Worm (Caenorhabditis elegans) whole organism, late embryonic: ENCODE measurements around the gene nhr-212.

Source experiments
- C08G9.2 ChIP-seq: sonication (generic microtip); optimal IDR thresholded peaks from 2 replicates; lab custom pipeline; 2016; ENCODE audit warnings: mild to moderate bottlenecking, missing genetic modification characterization, moderate library complexity, missing compliant biosample characterization
- K09A11.1 ChIP-seq: sonication (generic microtip); optimal IDR thresholded peaks from 2 replicates; lab custom pipeline; 2017; ENCODE audit warnings: antibody characterized with exemption, mild to moderate bottlenecking, missing genetic modification characterization, missing compliant biosample characterization; ENCODE audit not compliant: insufficient read depth
- T23F11.4 ChIP-seq: fragments of 200-800 bp; sonication (Bioruptor generic); optimal IDR thresholded peaks from 2 replicates; lab custom pipeline; 2018; ENCODE audit warnings: mild to moderate bottlenecking, missing genetic modification characterization, missing compliant biosample characterization
- Y22D7AL.16 ChIP-seq: sonication (generic microtip); optimal IDR thresholded peaks from 2 replicates; lab custom pipeline; 2016; ENCODE audit warnings: missing genetic modification characterization, missing compliant biosample characterization
- ahr-1 ChIP-seq: sonication (generic microtip); optimal IDR thresholded peaks from 2 replicates; lab custom pipeline; 2016; ENCODE audit warnings: missing genetic modification characterization, missing compliant biosample characterization
- ama-1 ChIP-seq: fragments of 150-350 bp; optimal IDR thresholded peaks from 2 replicates; lab custom pipeline; 2014
- ceh-19 ChIP-seq: fragments of 200-800 bp; sonication (Bioruptor generic); optimal IDR thresholded peaks from 2 replicates; lab custom pipeline; 2018; ENCODE audit warnings: mild to moderate bottlenecking, missing genetic modification characterization, missing compliant biosample characterization
- ceh-2 ChIP-seq: sonication (generic microtip); optimal IDR thresholded peaks from 2 replicates; lab custom pipeline; 2016; ENCODE audit warnings: missing genotype, missing genetic modification characterization, missing compliant biosample characterization
- ceh-24 ChIP-seq: sonication (generic microtip); optimal IDR thresholded peaks from 2 replicates; lab custom pipeline; 2016; ENCODE audit warnings: mild to moderate bottlenecking, missing genetic modification characterization, missing compliant biosample characterization
- ceh-31 ChIP-seq: sonication (generic microtip); optimal IDR thresholded peaks from 2 replicates; lab custom pipeline; 2016; ENCODE audit warnings: missing genetic modification characterization, missing compliant biosample characterization
- ceh-45 ChIP-seq: fragments of 200-800 bp; sonication (Bioruptor generic); IDR thresholded peaks from 2 replicates; pipeline ENCODE4 v1.3.6; 2022; ENCODE audit warnings: missing genetic modification reagents, missing genetic modification characterization, missing compliant biosample characterization
- ceh-9 ChIP-seq: sonication (generic microtip); optimal IDR thresholded peaks from 2 replicates; lab custom pipeline; 2016; ENCODE audit warnings: mild to moderate bottlenecking, missing genetic modification characterization, inconsistent platforms, missing compliant biosample characterization
- dmd-4 ChIP-seq: sonication (generic microtip); optimal IDR thresholded peaks from 2 replicates; lab custom pipeline; 2016; ENCODE audit warnings: borderline replicate concordance, missing genetic modification characterization, missing compliant biosample characterization
- dve-1 ChIP-seq: sonication (generic microtip); optimal IDR thresholded peaks from 2 replicates; lab custom pipeline; 2017; ENCODE audit warnings: antibody characterized with exemption, mild to moderate bottlenecking, missing genetic modification characterization, missing compliant biosample characterization
- elt-2 ChIP-seq: sonication (generic microtip); optimal IDR thresholded peaks from 2 replicates; lab custom pipeline; 2016; ENCODE audit warnings: missing genetic modification reagents, missing genetic modification characterization, missing compliant biosample characterization
- elt-4 ChIP-seq: sonication (generic microtip); optimal IDR thresholded peaks from 2 replicates; lab custom pipeline; 2016; ENCODE audit warnings: missing genetic modification characterization, missing compliant biosample characterization
- ets-4 ChIP-seq: sonication (generic microtip); optimal IDR thresholded peaks from 2 replicates; lab custom pipeline; 2016; ENCODE audit warnings: missing genetic modification characterization, missing compliant biosample characterization
- fax-1 ChIP-seq: sonication (generic microtip); optimal IDR thresholded peaks from 2 replicates; lab custom pipeline; 2016; ENCODE audit warnings: missing genotype, missing genetic modification characterization, missing compliant biosample characterization
- fkh-10 ChIP-seq: fragments of 150-350 bp; optimal IDR thresholded peaks from 2 replicates; lab custom pipeline; 2014; ENCODE audit warnings: missing biosample characterization, missing genetic modification reagents, missing genetic modification characterization
- fkh-6 ChIP-seq: sonication (generic microtip); optimal IDR thresholded peaks from 2 replicates; lab custom pipeline; 2016; ENCODE audit warnings: missing genetic modification characterization, missing compliant biosample characterization
- gmeb-2 ChIP-seq: sonication (generic microtip); optimal IDR thresholded peaks from 2 replicates; lab custom pipeline; 2016; ENCODE audit warnings: missing genetic modification characterization, inconsistent platforms, missing compliant biosample characterization
- hlh-13 ChIP-seq: fragments of 200-800 bp; sonication (Bioruptor generic); optimal IDR thresholded peaks from 2 replicates; lab custom pipeline; 2018; ENCODE audit warnings: mild to moderate bottlenecking, missing genetic modification characterization, missing compliant biosample characterization
- hlh-6 ChIP-seq: sonication (generic microtip); optimal IDR thresholded peaks from 2 replicates; lab custom pipeline; 2016; ENCODE audit warnings: missing genotype, missing genetic modification characterization, missing compliant biosample characterization
- hlh-8 ChIP-seq: sonication (generic microtip); optimal IDR thresholded peaks from 2 replicates; lab custom pipeline; 2016; ENCODE audit warnings: missing genotype, missing genetic modification characterization, missing compliant biosample characterization
- mec-3 ChIP-seq: sonication (generic microtip); optimal IDR thresholded peaks from 2 replicates; lab custom pipeline; 2016; ENCODE audit warnings: borderline replicate concordance, missing genetic modification characterization, missing compliant biosample characterization
- nfya-1 ChIP-seq: sonication (generic microtip); optimal IDR thresholded peaks from 2 replicates; lab custom pipeline; 2017; ENCODE audit warnings: missing genetic modification characterization, mild to moderate bottlenecking, missing compliant biosample characterization, antibody characterized with exemption, moderate library complexity
- nhr-232 ChIP-seq: sonication (generic microtip); optimal IDR thresholded peaks from 2 replicates; lab custom pipeline; 2016; ENCODE audit warnings: missing genetic modification characterization, missing compliant biosample characterization
- pat-9 ChIP-seq: fragments of 200-800 bp; sonication (Bioruptor generic); optimal IDR thresholded peaks from 2 replicates; lab custom pipeline; 2018; ENCODE audit warnings: mild to moderate bottlenecking, missing genetic modification characterization, moderate library complexity, missing compliant biosample characterization
- pax-1 ChIP-seq: fragments of 150-350 bp; optimal IDR thresholded peaks from 2 replicates; lab custom pipeline; 2014; ENCODE audit warnings: missing biosample characterization, missing genetic modification characterization
- pha-4 ChIP-seq: fragments of 150-350 bp; optimal IDR thresholded peaks from 2 replicates; lab custom pipeline; 2018; ENCODE audit warnings: missing biosample characterization, missing genetic modification reagents, missing genetic modification characterization
- rnt-1 ChIP-seq: sonication (generic microtip); optimal IDR thresholded peaks from 2 replicates; lab custom pipeline; 2016; ENCODE audit warnings: missing genetic modification characterization, missing compliant biosample characterization
- sdc-2 ChIP-seq: sonication (generic microtip); optimal IDR thresholded peaks from 2 replicates; lab custom pipeline; 2016; ENCODE audit warnings: missing genotype, missing genetic modification characterization, missing compliant biosample characterization
- sox-2 ChIP-seq: fragments of 200-800 bp; sonication (Bioruptor generic); IDR thresholded peaks from 2 replicates; pipeline ENCODE4 v1.3.6; 2022; ENCODE audit warnings: missing genetic modification reagents, missing genetic modification characterization, missing compliant biosample characterization
- syd-9 ChIP-seq: sonication (generic microtip); optimal IDR thresholded peaks from 2 replicates; lab custom pipeline; 2016; ENCODE audit warnings: mild to moderate bottlenecking, missing genetic modification characterization, moderate library complexity, missing compliant biosample characterization
- tbx-7 ChIP-seq: sonication (generic microtip); optimal IDR thresholded peaks from 2 replicates; lab custom pipeline; 2016; ENCODE audit warnings: missing genotype, missing genetic modification characterization, missing compliant biosample characterization
- ttx-3 ChIP-seq: sonication (generic microtip); optimal IDR thresholded peaks from 2 replicates; lab custom pipeline; 2016; ENCODE audit warnings: missing genetic modification reagents, missing genetic modification characterization, missing compliant biosample characterization
- unc-42 ChIP-seq: sonication (generic microtip); optimal IDR thresholded peaks from 2 replicates; lab custom pipeline; 2016; ENCODE audit warnings: missing genotype, missing genetic modification characterization, missing compliant biosample characterization
- unc-86 ChIP-seq: sonication (generic microtip); optimal IDR thresholded peaks from 2 replicates; lab custom pipeline; 2016; ENCODE audit warnings: missing genetic modification characterization, missing compliant biosample characterization

Gene nhr-212

ce11 chrV:482860-483259 lies 1.8 kb upstream of the nhr-212 start:
- TF ChIP-seq dve-1 (tag; lab: Kevin White, UChicago) (no peak), nfya-1 (tag; lab: Kevin White, UChicago) (peak; percentile 34)

DNA sequence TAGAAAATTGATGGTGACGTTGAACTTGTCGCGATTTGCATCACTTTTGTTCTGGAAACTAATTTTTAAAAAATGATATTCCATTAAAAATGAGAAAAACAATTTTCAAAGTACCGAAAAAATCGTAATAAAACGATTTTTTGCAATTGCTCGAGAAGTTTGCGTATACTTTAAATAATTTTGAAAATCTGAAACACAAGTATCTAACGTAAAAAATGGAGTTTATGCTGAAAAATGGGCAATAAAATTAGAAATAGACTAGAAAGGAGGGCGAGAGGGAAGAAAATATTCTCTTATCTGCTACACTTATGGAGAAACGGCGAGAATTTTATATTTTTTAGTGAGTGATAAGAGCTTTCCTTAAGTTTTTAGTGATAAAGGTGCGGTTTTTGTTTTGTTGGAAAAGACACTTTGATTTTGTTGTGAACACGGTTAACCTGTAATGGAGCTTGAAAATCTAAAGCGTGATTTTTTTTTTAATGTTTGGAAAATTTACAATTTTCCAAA lies 1.3 kb upstream of the nhr-212 start, which contains the start of gene nhr-130:
Gene nhr-130 (minus strand): TSS at position 51 of the 507 bp plus-strand sequence.
- TF ChIP-seq Y22D7AL.16 (no peak), mec-3 (tag; lab: Kevin White, UChicago) (no peak), hlh-8 (tag; lab: Kevin White, UChicago) (no peak), hlh-13 (GFP tag; lab: Kevin White, UChicago) (no peak), elt-2 (peak; percentile 59)

- TF ChIP-seq ceh-45 (GFP tag; lab: Robert Waterston, UW), result no peak
- no peak for TF ChIP-seq fkh-10
- TF ChIP-seq pat-9, result no peak
- TF ChIP-seq ama-1 (lab: Kevin White, UChicago), result no peak
- TF ChIP-seq ceh-24 (tag; lab: Kevin White, UChicago), result no peak
- TF ChIP-seq sdc-2 (tag; lab: Kevin White, UChicago), result no peak
- no peak for TF ChIP-seq nhr-232 (tag; lab: Kevin White, UChicago)
- TF ChIP-seq T23F11.4 (GFP tag; lab: Kevin White, UChicago), result no peak
- TF ChIP-seq pax-1 (tag; lab: Kevin White, UChicago), result no peak
- no peak for TF ChIP-seq rnt-1
- TF ChIP-seq unc-86, result no peak
- no peak for TF ChIP-seq ceh-31 (tag; lab: Kevin White, UChicago)
- no peak for TF ChIP-seq unc-42 (tag; lab: Kevin White, UChicago)
- TF ChIP-seq K09A11.1 (tag; lab: Kevin White, UChicago), result no peak
- TF ChIP-seq fkh-6 (tag; lab: Kevin White, UChicago), result no peak
- no peak for TF ChIP-seq sox-2 (GFP tag; lab: Robert Waterston, UW)
Observed at ce11 chrV:486684-487083, 2.0 kb downstream of the nhr-212 start, which contains the start of gene nhr-211. Gene nhr-211, plus strand, starts transcription at chrV:486984.

DNA sequence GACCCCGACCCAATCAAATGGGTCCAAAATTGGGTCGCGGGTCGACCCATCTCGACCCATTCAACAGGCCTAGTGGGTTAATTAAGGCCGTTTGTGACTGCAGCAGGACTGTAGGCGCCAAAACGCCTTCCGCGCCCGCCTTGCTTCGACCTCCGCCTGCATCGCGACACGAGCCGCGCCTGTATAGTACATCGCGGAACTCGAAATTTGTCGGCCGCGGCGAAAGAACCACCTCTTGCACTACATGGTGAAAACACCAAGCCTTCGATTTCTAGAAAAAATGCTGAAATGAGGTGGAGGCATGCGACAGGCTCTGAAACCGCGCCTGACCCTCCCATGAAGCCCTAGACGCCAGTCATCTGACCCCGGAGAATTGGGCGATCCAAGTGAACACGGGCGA lies 3.3 kb downstream of the nhr-212 start:
- TF ChIP-seq C08G9.2 (tag; lab: Kevin White, UChicago), result no peak
- no peak for TF ChIP-seq elt-4 (tag; lab: Kevin White, UChicago)
- no peak for TF ChIP-seq tbx-7
- no peak for TF ChIP-seq pha-4 (tag; lab: Kevin White, UChicago)
- no peak for TF ChIP-seq fax-1
- TF ChIP-seq ceh-19, result no peak
- TF ChIP-seq sox-2 (GFP tag; lab: Robert Waterston, UW), result no peak
- no peak for TF ChIP-seq elt-2
- no peak for TF ChIP-seq fkh-6 (tag; lab: Kevin White, UChicago)
- TF ChIP-seq ahr-1, result no peak
- TF ChIP-seq gmeb-2, result no peak
- TF ChIP-seq ceh-2 (tag; lab: Kevin White, UChicago), result no peak
- TF ChIP-seq mec-3 (tag; lab: Kevin White, UChicago), result no peak
- TF ChIP-seq syd-9 (tag; lab: Kevin White, UChicago), result no peak
- no peak for TF ChIP-seq ets-4 (tag; lab: Kevin White, UChicago)

DNA sequence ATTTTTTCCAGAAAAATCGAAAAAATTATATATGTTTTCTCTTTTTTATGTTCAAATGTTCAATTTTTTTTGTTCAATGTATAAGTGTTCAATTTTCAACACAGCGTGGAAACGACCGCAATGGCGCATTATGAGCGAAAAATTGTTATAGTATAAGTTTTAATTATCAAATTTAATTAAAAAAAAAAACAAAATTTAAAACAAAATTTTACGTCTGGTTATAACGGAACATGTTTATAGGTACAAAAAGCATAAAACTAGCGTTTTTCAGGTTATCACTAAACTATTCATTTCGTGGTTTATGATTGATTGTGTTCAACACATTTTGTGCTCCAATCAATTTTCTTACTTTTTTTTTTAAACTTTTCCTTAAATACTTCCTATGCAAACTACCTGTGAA lies 4.7 kb downstream of the nhr-212 start, which contains the start of gene nhr-106:
Gene nhr-106 (plus strand): TSS at position 301 of the 400 bp plus-strand sequence.
- no peak for TF ChIP-seq unc-86
- TF ChIP-seq T23F11.4 (GFP tag; lab: Kevin White, UChicago), result no peak
- no peak for TF ChIP-seq ttx-3 (tag; lab: Kevin White, UChicago)
- no peak for TF ChIP-seq hlh-6 (tag; lab: Kevin White, UChicago)
- no peak for TF ChIP-seq ceh-9 (tag; lab: Kevin White, UChicago)
- TF ChIP-seq dmd-4 (tag; lab: Kevin White, UChicago), result no peak
- no peak for TF ChIP-seq syd-9 (tag; lab: Kevin White, UChicago)
- TF ChIP-seq, all 69 proteins: peak for 0
